Worm (Caenorhabditis elegans) whole organism, L1 larva: Measurements from ENCODE around the gene T14G10.8.
A peak's percentile ranks its signal among the peaks of the same experiment; 100 is the strongest.

Source experiments
- F16B12.6 ChIP-seq: fragments of 150-350 bp; optimal IDR thresholded peaks from 2 replicates; lab custom pipeline; 2014; ENCODE audit warnings: missing biosample characterization, missing genetic modification characterization
- alr-1 ChIP-seq: fragments of 200-800 bp; sonication (Bioruptor generic); optimal IDR thresholded peaks from 2 replicates; lab custom pipeline; 2018; ENCODE audit warnings: borderline replicate concordance, mild to moderate bottlenecking, missing genetic modification characterization, missing compliant biosample characterization
- aly-2 ChIP-seq: fragments of 150-350 bp; optimal IDR thresholded peaks from 2 replicates; lab custom pipeline; 2014; ENCODE audit warnings: missing biosample characterization, missing genetic modification characterization
- ama-1 ChIP-seq: fragments of 150-350 bp; optimal IDR thresholded peaks from 2 replicates; lab custom pipeline; 2014
- blmp-1 ChIP-seq: fragments of 150-350 bp; optimal IDR thresholded peaks from 2 replicates; lab custom pipeline; 2014; ENCODE audit warnings: missing biosample characterization, missing genetic modification characterization
- ceh-82 ChIP-seq, 3 experiments: fragments of 150-350 bp in 1 of 3; sonication (generic microtip) in 2 of 3; optimal IDR thresholded peaks; 2 replicates each; lab custom pipeline; 2014 to 2017; ENCODE audit warnings: missing biosample characterization in 3 of 3, missing genetic modification characterization in 3 of 3
- dsc-1 ChIP-seq: sonication (generic microtip); optimal IDR thresholded peaks from 2 replicates; lab custom pipeline; 2016; ENCODE audit warnings: mild to moderate bottlenecking, missing genetic modification characterization, missing compliant biosample characterization
- efl-1 ChIP-seq, 4 experiments: fragments of 150-350 bp; optimal IDR thresholded peaks in 3 of 4; peaks in 1 of 4; 1 replicate in 1 of 4; 2 replicates in 3 of 4; lab custom pipeline; 2014; ENCODE audit warnings: missing biosample characterization in 2 of 4, missing genetic modification characterization in 2 of 4, missing genetic modification reagents in 2 of 4
- egl-13 ChIP-seq: sonication (generic microtip); optimal IDR thresholded peaks from 2 replicates; lab custom pipeline; 2016; ENCODE audit warnings: missing genotype, missing genetic modification reagents, missing genetic modification characterization, missing compliant biosample characterization
- egl-27 ChIP-seq, 2 experiments: fragments of 150-350 bp in 1 of 2; sonication (generic microtip); optimal IDR thresholded peaks; 3 replicates each; lab custom pipeline; 2017 to 2018; ENCODE audit warnings: missing biosample characterization in 2 of 2, missing genetic modification characterization in 2 of 2, missing genetic modification reagents in 2 of 2
- ets-5 ChIP-seq: fragments of 200-800 bp; sonication (Bioruptor generic); IDR thresholded peaks from 2 replicates; pipeline ENCODE4 v1.3.6; 2022; ENCODE audit warnings: missing genetic modification characterization, missing compliant biosample characterization
- fkh-10 ChIP-seq: sonication (generic microtip); optimal IDR thresholded peaks from 2 replicates; lab custom pipeline; 2017; ENCODE audit warnings: missing biosample characterization, missing genetic modification reagents, missing genetic modification characterization
- fkh-4 ChIP-seq: sonication (generic microtip); optimal IDR thresholded peaks from 2 replicates; lab custom pipeline; 2016; ENCODE audit warnings: missing compliant biosample characterization, missing genetic modification characterization, borderline replicate concordance
- fkh-8 ChIP-seq: sonication (generic microtip); optimal IDR thresholded peaks from 2 replicates; lab custom pipeline; 2016; ENCODE audit warnings: mild to moderate bottlenecking, missing genetic modification characterization, missing compliant biosample characterization
- fos-1 ChIP-seq: fragments of 150-350 bp; optimal IDR thresholded peaks from 2 replicates; lab custom pipeline; 2014; ENCODE audit warnings: missing biosample characterization, missing genetic modification characterization
- hlh-4 ChIP-seq: sonication (generic microtip); optimal IDR thresholded peaks from 2 replicates; lab custom pipeline; 2016; ENCODE audit warnings: mild to moderate bottlenecking, missing genetic modification characterization, missing compliant biosample characterization
- hpl-2 ChIP-seq: fragments of 150-350 bp; optimal IDR thresholded peaks from 2 replicates; lab custom pipeline; 2014; ENCODE audit warnings: missing biosample characterization, missing genetic modification reagents, missing genetic modification characterization
- jun-1 ChIP-seq: fragments of 150-350 bp; optimal IDR thresholded peaks from 2 replicates; lab custom pipeline; 2014; ENCODE audit warnings: missing biosample characterization, missing genetic modification reagents, missing genetic modification characterization
- lin-14 ChIP-seq: fragments of 200-800 bp; sonication (Bioruptor generic); optimal IDR thresholded peaks from 2 replicates; lab custom pipeline; 2018; ENCODE audit warnings: mild to moderate bottlenecking, missing genetic modification characterization, moderate library complexity, missing compliant biosample characterization
- lin-35 ChIP-seq, 2 experiments: fragments of 150-350 bp; optimal IDR thresholded peaks; 2 replicates each; lab custom pipeline; 2014; ENCODE audit warnings: missing biosample characterization in 2 of 2, missing genetic modification characterization in 2 of 2, missing genetic modification reagents in 2 of 2
- lin-39 ChIP-seq: fragments of 150-350 bp; optimal IDR thresholded peaks from 2 replicates; lab custom pipeline; 2014; ENCODE audit warnings: missing biosample characterization, missing genetic modification reagents, missing genetic modification characterization
- mab-9 ChIP-seq: fragments of 200-800 bp; sonication (Bioruptor generic); IDR thresholded peaks from 2 replicates; pipeline ENCODE4 v1.3.6; 2022; ENCODE audit warnings: missing genetic modification reagents, missing genetic modification characterization, missing compliant biosample characterization
- nhr-12 ChIP-seq: sonication (generic microtip); optimal IDR thresholded peaks from 2 replicates; lab custom pipeline; 2017; ENCODE audit warnings: missing biosample characterization, missing genetic modification characterization
- nhr-19 ChIP-seq: fragments of 200-800 bp; sonication (Bioruptor generic); conservative IDR thresholded peaks from 2 replicates; pipeline ENCODE4 v1.3.6; 2022; ENCODE audit warnings: missing genetic modification characterization, missing compliant biosample characterization
- nhr-28 ChIP-seq: fragments of 150-350 bp; optimal IDR thresholded peaks from 2 replicates; lab custom pipeline; 2014; ENCODE audit warnings: missing biosample characterization, missing genetic modification characterization
- nhr-47 ChIP-seq: sonication (generic microtip); optimal IDR thresholded peaks from 2 replicates; lab custom pipeline; 2016; ENCODE audit warnings: mild to moderate bottlenecking, missing genetic modification characterization, moderate library complexity, missing compliant biosample characterization
- nhr-71 ChIP-seq: sonication (generic microtip); optimal IDR thresholded peaks from 2 replicates; lab custom pipeline; 2016; ENCODE audit warnings: mild to moderate bottlenecking, missing genetic modification characterization, moderate library complexity, missing compliant biosample characterization
- nhr-76 ChIP-seq: sonication (generic microtip); optimal IDR thresholded peaks from 2 replicates; lab custom pipeline; 2017; ENCODE audit warnings: missing biosample characterization, missing genetic modification characterization
- nhr-77 ChIP-seq: fragments of 150-350 bp; optimal IDR thresholded peaks from 2 replicates; lab custom pipeline; 2014; ENCODE audit warnings: missing biosample characterization, missing genetic modification characterization
- nhr-84 ChIP-seq: sonication (generic microtip); optimal IDR thresholded peaks from 2 replicates; lab custom pipeline; 2017; ENCODE audit warnings: missing biosample characterization, missing genetic modification characterization
- nhr-85 ChIP-seq: sonication (generic microtip); peaks from one replicate; lab custom pipeline; 2016; ENCODE audit warnings: missing genetic modification characterization, inconsistent platforms, missing compliant biosample characterization
- nhr-90 ChIP-seq: sonication (generic microtip); optimal IDR thresholded peaks from 2 replicates; lab custom pipeline; 2016; ENCODE audit warnings: mild to moderate bottlenecking, missing genetic modification characterization, missing compliant biosample characterization; ENCODE audit not compliant: poor library complexity
- pqm-1 ChIP-seq: sonication (generic microtip); optimal IDR thresholded peaks from 3 replicates; lab custom pipeline; 2017; ENCODE audit warnings: missing biosample characterization, missing genetic modification characterization
- rnt-1 ChIP-seq: sonication (generic microtip); optimal IDR thresholded peaks from 2 replicates; lab custom pipeline; 2016; ENCODE audit warnings: mild to moderate bottlenecking, missing genetic modification characterization, moderate library complexity, missing compliant biosample characterization
- tbx-2 ChIP-seq: sonication (generic microtip); optimal IDR thresholded peaks from 2 replicates; lab custom pipeline; 2016; ENCODE audit warnings: missing genetic modification characterization, missing compliant biosample characterization
- tlp-1 ChIP-seq: fragments of 150-350 bp; optimal IDR thresholded peaks from 2 replicates; lab custom pipeline; 2014; ENCODE audit warnings: missing biosample characterization, missing genetic modification characterization
- unc-130 ChIP-seq: fragments of 150-350 bp; optimal IDR thresholded peaks from 2 replicates; lab custom pipeline; 2017; ENCODE audit warnings: missing biosample characterization, missing genetic modification characterization, inconsistent platforms
- unc-30 ChIP-seq: sonication (generic microtip); optimal IDR thresholded peaks from 2 replicates; lab custom pipeline; 2017; ENCODE audit warnings: missing biosample characterization, missing genetic modification characterization
- unc-62 ChIP-seq: fragments of 150-350 bp; optimal IDR thresholded peaks from 2 replicates; lab custom pipeline; 2014; ENCODE audit warnings: missing biosample characterization, missing genetic modification reagents, missing genetic modification characterization
- vab-15 ChIP-seq: sonication (generic microtip); optimal IDR thresholded peaks from 2 replicates; lab custom pipeline; 2017; ENCODE audit warnings: missing genotype, mild to moderate bottlenecking, missing genetic modification characterization, missing compliant biosample characterization
- xbp-1 ChIP-seq: sonication (generic microtip); optimal IDR thresholded peaks from 2 replicates; lab custom pipeline; 2016; ENCODE audit warnings: missing genetic modification characterization, missing compliant biosample characterization
- ztf-4 ChIP-seq: fragments of 150-350 bp; optimal IDR thresholded peaks from 2 replicates; lab custom pipeline; 2014; ENCODE audit warnings: missing biosample characterization, missing genetic modification characterization

The T14G10.8 gene

DNA sequence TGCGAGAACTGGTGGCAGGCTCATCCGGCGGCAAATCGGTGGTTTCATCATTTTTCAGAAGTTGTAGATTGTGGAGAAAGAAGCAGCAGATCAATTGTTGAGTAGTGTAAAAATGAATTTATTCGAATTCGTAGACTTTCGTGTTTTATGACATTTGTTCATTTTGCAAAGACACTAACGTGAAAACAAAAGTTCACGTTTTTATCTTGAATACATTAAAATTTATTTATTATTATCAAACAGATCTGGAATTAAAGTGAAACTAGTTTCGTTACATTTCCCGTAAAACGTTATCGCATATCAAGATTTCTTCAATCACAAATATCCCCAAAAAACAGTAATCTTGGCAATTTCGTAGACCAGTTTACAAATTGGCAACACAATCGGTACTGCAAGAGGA is at the start of gene T14G10.8:
Gene T14G10.8 (minus strand): TSS at position 101 of the 400 bp plus-strand sequence.
- TF ChIP-seq fkh-8 (tag; lab: Kevin White, UChicago) (no peak), ama-1 (lab: Kevin White, UChicago) (no peak), ceh-82 (tag; optimal IDR thresholded peaks at IDR 0.05; lab: Kevin White, UChicago) (no peak), aly-2 (tag; lab: Kevin White, UChicago) (no peak), unc-130 (tag; lab: Kevin White, UChicago) (no peak), alr-1 (tag; lab: Kevin White, UChicago) (no peak), fkh-10 (GFP tag; lab: Kevin White, UChicago) (no peak), nhr-71 (tag; lab: Kevin White, UChicago) (no peak), unc-30 (no peak), nhr-12 (tag; lab: Kevin White, UChicago) (no peak), lin-14 (no peak), unc-62 (no peak), ets-5 (GFP tag; lab: Robert Waterston, UW) (no peak), nhr-90 (no peak), ztf-4 (tag; lab: Kevin White, UChicago) (no peak), vab-15 (tag; lab: Kevin White, UChicago) (no peak), rnt-1 (tag; lab: Kevin White, UChicago) (no peak), fkh-4 (no peak)
- TF ChIP-seq, all 84 proteins: peak for 0

DNA sequence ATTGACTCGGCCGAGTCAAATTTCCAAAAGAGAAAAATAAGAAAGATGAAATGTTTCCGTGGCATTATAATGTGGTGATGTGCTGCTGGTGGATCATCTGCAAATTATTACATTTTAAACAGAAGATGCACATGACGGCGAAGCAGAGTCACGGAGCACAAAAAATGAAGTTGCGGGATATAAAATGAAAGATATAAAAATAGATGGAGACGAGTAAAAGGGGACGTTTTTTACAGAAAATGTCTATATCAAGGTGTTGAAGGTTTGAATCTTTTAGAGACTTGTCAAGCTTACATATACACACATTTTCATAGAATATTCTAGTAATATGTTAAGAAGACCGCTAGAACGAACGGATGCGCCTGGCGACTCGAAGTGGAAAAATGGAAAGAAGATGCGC is 47.6 kb upstream of the T14G10.8 start, which contains the start of gene ptrg-1:
Gene ptrg-1 (minus strand): TSS at position 101 of the 400 bp plus-strand sequence.
- no peak for TF ChIP-seq nhr-28 (tag; lab: Kevin White, UChicago)

DNA sequence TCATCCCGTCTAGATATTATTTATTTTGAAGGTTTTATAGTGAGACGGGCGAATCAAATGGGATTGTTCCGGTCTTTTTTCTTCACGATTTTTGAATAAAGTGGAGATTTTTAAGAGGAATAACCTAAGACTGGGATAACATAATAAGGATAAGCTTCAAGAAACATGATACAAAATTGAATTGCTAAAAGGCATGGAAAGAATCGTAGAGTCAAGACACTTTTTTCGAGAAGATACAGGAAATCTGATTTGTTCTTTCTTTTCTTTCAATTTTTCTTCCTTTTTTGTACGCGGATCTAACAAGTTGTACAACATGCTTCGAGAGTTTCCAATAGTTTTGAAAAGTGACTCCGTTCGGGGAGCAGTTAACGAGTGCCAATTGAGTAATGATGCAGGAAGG is 44.7 kb upstream of the T14G10.8 start:
- no peak for TF ChIP-seq ztf-4 (tag; lab: Kevin White, UChicago)
- TF ChIP-seq fos-1 (tag; lab: Kevin White, UChicago): no peak
- TF ChIP-seq fkh-4: no peak
- no peak for TF ChIP-seq egl-13 (tag; lab: Kevin White, UChicago)
- TF ChIP-seq unc-30: no peak
- TF ChIP-seq lin-14: peak; percentile 20
- no peak for TF ChIP-seq xbp-1 (tag; lab: Kevin White, UChicago)
- TF ChIP-seq fkh-10 (GFP tag; lab: Kevin White, UChicago): peak; percentile 79

DNA sequence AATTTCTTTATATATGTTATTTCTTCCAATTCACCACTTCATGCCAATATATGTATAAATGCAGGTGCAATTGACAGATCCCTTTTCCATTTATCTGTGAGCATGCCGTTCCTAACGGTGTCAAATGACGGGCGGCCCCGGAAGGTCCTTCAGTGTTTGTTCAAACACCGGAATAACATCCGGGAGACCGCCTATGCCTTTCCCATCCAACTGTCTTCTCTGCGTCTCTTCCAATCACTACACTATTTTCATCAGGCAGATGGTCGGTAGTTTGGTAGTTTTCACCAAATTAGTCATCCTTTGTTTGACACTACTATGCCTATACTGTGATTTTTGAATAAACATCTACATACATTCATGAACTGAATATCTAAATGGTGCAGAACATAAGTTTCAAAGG is 43.8 kb upstream of the T14G10.8 start:
- TF ChIP-seq efl-1 (optimal IDR thresholded peaks at IDR 0.05; lab: Kevin White, UChicago): no peak
- peak in 1 of 2 experiments; percentile 69 for TF ChIP-seq efl-1 (GFP tag; optimal IDR thresholded peaks at IDR 0.05 in 1 of 2; lab: Kevin White, UChicago)
- no peak for TF ChIP-seq ceh-82 (tag; optimal IDR thresholded peaks at IDR 0.05; lab: Kevin White, UChicago)
- TF ChIP-seq, all 84 proteins: peak for 1

DNA sequence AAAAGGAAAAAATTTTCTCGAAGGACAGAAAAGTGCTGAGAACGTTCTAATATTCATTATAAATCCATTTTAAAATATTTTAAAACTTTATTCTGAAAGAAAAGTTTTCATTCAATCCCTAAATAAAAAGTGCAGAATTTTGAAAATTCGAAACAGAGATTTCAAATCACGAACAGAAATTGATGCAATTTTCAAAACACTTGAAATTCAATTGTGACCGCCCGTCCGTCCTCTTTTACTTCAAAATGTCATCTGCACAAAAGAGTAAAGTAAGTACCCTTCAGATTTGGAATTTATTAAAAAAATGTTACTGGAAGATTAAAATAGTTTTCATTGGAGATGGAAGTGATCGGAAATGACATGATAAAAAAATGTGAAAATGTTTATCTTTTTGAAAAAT is 41.7 kb upstream of the T14G10.8 start:
- TF ChIP-seq fkh-10 (GFP tag; lab: Kevin White, UChicago): peak; percentile 63
- TF ChIP-seq rnt-1 (tag; lab: Kevin White, UChicago): no peak
- TF ChIP-seq nhr-84 (tag; lab: Kevin White, UChicago): no peak
- no peak for TF ChIP-seq mab-9 (GFP tag; lab: Robert Waterston, UW)
- no peak for TF ChIP-seq lin-39 (tag; lab: Kevin White, UChicago)
- TF ChIP-seq hlh-4 (tag; lab: Kevin White, UChicago): no peak
- no peak for TF ChIP-seq blmp-1 (tag; lab: Kevin White, UChicago)

DNA sequence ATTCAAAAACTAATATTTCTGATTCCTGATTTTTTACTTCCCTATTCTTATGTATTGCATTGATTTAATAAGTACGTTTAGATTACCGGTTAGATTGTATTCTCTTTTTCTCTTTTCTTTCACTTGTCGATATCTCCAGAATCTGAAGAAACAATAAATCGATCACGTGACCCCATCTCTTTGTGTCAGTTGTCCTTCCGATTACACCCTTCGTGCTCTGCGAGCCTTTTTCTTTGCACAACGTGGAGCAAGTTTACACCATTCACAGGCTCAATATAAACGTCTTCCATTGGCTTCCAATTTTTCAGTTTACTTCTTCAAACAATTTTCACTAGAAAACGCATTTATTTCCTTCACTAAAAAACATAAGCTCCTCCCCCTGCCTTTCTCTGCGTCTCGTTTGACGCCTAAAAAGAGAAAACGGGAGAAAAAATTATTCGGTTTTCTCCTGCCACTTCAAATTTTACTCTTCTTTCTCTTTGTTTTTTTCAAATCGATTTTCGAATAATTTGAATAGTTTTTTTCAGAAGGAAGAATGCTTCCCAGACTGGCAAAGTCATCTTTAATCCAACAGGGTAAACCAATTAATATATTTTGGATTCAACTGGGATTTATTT is 33.5 kb upstream of the T14G10.8 start, which contains the start of gene gta-1:
Gene gta-1 (plus strand): TSS at position 528 of the 617 bp plus-strand sequence.
- TF ChIP-seq nhr-85 (no peak), lin-14 (peak; percentile 74), ceh-82 (tag; optimal IDR thresholded peaks at IDR 0.05; lab: Kevin White, UChicago) (no peak), nhr-47 (no peak), ama-1 (lab: Kevin White, UChicago) (no peak), tlp-1 (tag; lab: Kevin White, UChicago) (no peak), hpl-2 (GFP tag; lab: Kevin White, UChicago) (no peak), pqm-1 (tag; lab: Kevin White, UChicago) (no peak), nhr-76 (tag; lab: Kevin White, UChicago) (no peak), jun-1 (tag; lab: Kevin White, UChicago) (no peak), nhr-19 (GFP tag; lab: Robert Waterston, UW) (peak; percentile 50), F16B12.6 (tag; lab: Kevin White, UChicago) (no peak), nhr-90 (no peak), lin-35 (GFP tag; optimal IDR thresholded peaks at IDR 0.05; lab: Kevin White, UChicago) (peak; percentile 15 to 32), fkh-8 (tag; lab: Kevin White, UChicago) (no peak), unc-62 (no peak), tbx-2 (tag; lab: Kevin White, UChicago) (peak; percentile 5), dsc-1 (tag; lab: Kevin White, UChicago) (peak; percentile 49), egl-27 (tag; optimal IDR thresholded peaks at IDR 0.05; lab: Kevin White, UChicago) (no peak), nhr-77 (tag; lab: Kevin White, UChicago) (no peak)
